Worm (Caenorhabditis elegans): ENCODE results near the gene srg-69.
A peak's percentile ranks its signal among the peaks of the same experiment; 100 is the strongest.

srg-69 gene

ce11 chrII:5322732-5323326 lies 32.7 kb upstream of the srg-69 start, which contains the start of gene vhp-1:
TSS of gene vhp-1 (plus strand) at chrII:5323276.
- TF ChIP-seq T22C8.4 (GFP tag; IDR thresholded peaks at IDR 0.05) (no peak), ztf-23 (GFP tag; IDR thresholded peaks at IDR 0.05) (no peak), klf-2 (GFP tag; conservative IDR thresholded peaks at IDR 0.05) (no peak), cog-1 (tag; optimal IDR thresholded peaks at IDR 0.05) (no peak), ztf-29 (GFP tag; IDR thresholded peaks at IDR 0.05) (no peak), ref-1 (GFP tag; conservative IDR thresholded peaks at IDR 0.05) (no peak), flt-1 (GFP tag; IDR thresholded peaks at IDR 0.05) (no peak), med-1 (GFP tag; optimal IDR thresholded peaks at IDR 0.05; ENCODE audit: insufficient read depth) (no peak), tab-1 (GFP tag; IDR thresholded peaks at IDR 0.05) (no peak)

ce11 chrII:5323773-5324172 lies 31.7 kb upstream of the srg-69 start:
- TF ChIP-seq flt-1 (GFP tag; IDR thresholded peaks at IDR 0.05) (no peak), cog-1 (tag; optimal IDR thresholded peaks at IDR 0.05) (no peak)

- TF ChIP-seq med-1 (GFP tag; optimal IDR thresholded peaks at IDR 0.05; ENCODE audit: insufficient read depth) (no peak), klf-2 (GFP tag; conservative IDR thresholded peaks at IDR 0.05) (no peak), cog-1 (tag; optimal IDR thresholded peaks at IDR 0.05) (no peak), flt-1 (GFP tag; IDR thresholded peaks at IDR 0.05) (no peak), ref-1 (GFP tag; conservative IDR thresholded peaks at IDR 0.05) (no peak), T22C8.4 (GFP tag; IDR thresholded peaks at IDR 0.05) (no peak), ztf-29 (GFP tag; IDR thresholded peaks at IDR 0.05) (no peak), ztf-23 (GFP tag; IDR thresholded peaks at IDR 0.05) (no peak), tab-1 (GFP tag; IDR thresholded peaks at IDR 0.05) (no peak)
Measured at ce11 chrII:5324653-5325052, 30.8 kb upstream of the srg-69 start.

- TF ChIP-seq med-1 (GFP tag; optimal IDR thresholded peaks at IDR 0.05; ENCODE audit: insufficient read depth) (no peak), cog-1 (tag; optimal IDR thresholded peaks at IDR 0.05) (peak; percentile 0), flt-1 (GFP tag; IDR thresholded peaks at IDR 0.05) (0 out of 2 replicates have a peak, but pooled peaks have one; percentile 19), ztf-23 (GFP tag; IDR thresholded peaks at IDR 0.05) (no peak), T22C8.4 (GFP tag; IDR thresholded peaks at IDR 0.05) (no peak), ztf-29 (GFP tag; IDR thresholded peaks at IDR 0.05) (no peak), ref-1 (GFP tag; conservative IDR thresholded peaks at IDR 0.05) (no peak), tab-1 (GFP tag; IDR thresholded peaks at IDR 0.05) (no peak)
Measured at ce11 chrII:5326024-5326627, 29.4 kb upstream of the srg-69 start.

- TF ChIP-seq flt-1 (GFP tag; IDR thresholded peaks at IDR 0.05) (no peak), tab-1 (GFP tag; IDR thresholded peaks at IDR 0.05) (no peak), ztf-23 (GFP tag; IDR thresholded peaks at IDR 0.05) (no peak), ref-1 (GFP tag; conservative IDR thresholded peaks at IDR 0.05) (no peak), cog-1 (tag; optimal IDR thresholded peaks at IDR 0.05) (no peak), ztf-29 (GFP tag; IDR thresholded peaks at IDR 0.05) (no peak), med-1 (GFP tag; optimal IDR thresholded peaks at IDR 0.05; ENCODE audit: insufficient read depth) (no peak), klf-2 (GFP tag; conservative IDR thresholded peaks at IDR 0.05) (no peak), T22C8.4 (GFP tag; IDR thresholded peaks at IDR 0.05) (no peak)
Measured at ce11 chrII:5326891-5327290, 28.6 kb upstream of the srg-69 start.

ce11 chrII:5328912-5329311 lies 26.6 kb upstream of the srg-69 start:
- no peak for TF ChIP-seq med-1 (GFP tag; optimal IDR thresholded peaks at IDR 0.05; ENCODE audit: insufficient read depth)
- no peak for TF ChIP-seq ztf-23 (GFP tag; IDR thresholded peaks at IDR 0.05)
- TF ChIP-seq flt-1 (GFP tag; IDR thresholded peaks at IDR 0.05) = no peak
- TF ChIP-seq cog-1 (tag; optimal IDR thresholded peaks at IDR 0.05) = no peak
- no peak for TF ChIP-seq tab-1 (GFP tag; IDR thresholded peaks at IDR 0.05)
- TF ChIP-seq klf-2 (GFP tag; conservative IDR thresholded peaks at IDR 0.05) = no peak
- TF ChIP-seq T22C8.4 (GFP tag; IDR thresholded peaks at IDR 0.05) = no peak

ce11 chrII:5330206-5330686 lies 25.2 kb upstream of the srg-69 start:
- TF ChIP-seq ztf-23 (GFP tag; IDR thresholded peaks at IDR 0.05) = no peak
- peak; percentile 53 for TF ChIP-seq cog-1 (tag; optimal IDR thresholded peaks at IDR 0.05)
- 0 out of 2 replicates have a peak, but pooled peaks have one; percentile 20 for TF ChIP-seq flt-1 (GFP tag; IDR thresholded peaks at IDR 0.05)
- TF ChIP-seq T22C8.4 (GFP tag; IDR thresholded peaks at IDR 0.05) = no peak

- TF ChIP-seq T22C8.4 (GFP tag; IDR thresholded peaks at IDR 0.05) (0 out of 2 replicates have a peak, but pooled peaks have one; percentile 46), klf-2 (GFP tag; conservative IDR thresholded peaks at IDR 0.05) (no peak)
Measured at ce11 chrII:5331677-5332303, 23.7 kb upstream of the srg-69 start.

- TF ChIP-seq cog-1 (tag; optimal IDR thresholded peaks at IDR 0.05) (no peak), ztf-29 (GFP tag; IDR thresholded peaks at IDR 0.05) (no peak), ref-1 (GFP tag; conservative IDR thresholded peaks at IDR 0.05) (no peak), flt-1 (GFP tag; IDR thresholded peaks at IDR 0.05) (no peak), klf-2 (GFP tag; conservative IDR thresholded peaks at IDR 0.05) (no peak), med-1 (GFP tag; optimal IDR thresholded peaks at IDR 0.05; ENCODE audit: insufficient read depth) (no peak), tab-1 (GFP tag; IDR thresholded peaks at IDR 0.05) (no peak), T22C8.4 (GFP tag; IDR thresholded peaks at IDR 0.05) (no peak), ztf-23 (GFP tag; IDR thresholded peaks at IDR 0.05) (no peak)
Measured at ce11 chrII:5332345-5333124, 22.9 kb upstream of the srg-69 start.

Measured in whole organism, midembryonic.